Worm (Caenorhabditis elegans) whole organism, L2 larva: ENCODE data around the gene srh-122.

Experiments used
- C34F6.9 ChIP-seq: fragments of 150-350 bp; optimal IDR thresholded peaks from 2 replicates; lab custom pipeline; 2014; ENCODE audit warnings: missing biosample characterization, missing genetic modification characterization
- F13H6.1 ChIP-seq: sonication (generic microtip); optimal IDR thresholded peaks from 2 replicates; lab custom pipeline; 2016; ENCODE audit warnings: missing genetic modification characterization, missing compliant biosample characterization
- R02D3.7 ChIP-seq: fragments of 150-350 bp; optimal IDR thresholded peaks from 2 replicates; lab custom pipeline; 2014; ENCODE audit warnings: missing biosample characterization, missing genetic modification characterization
- ZK546.5 ChIP-seq: sonication (generic microtip); optimal IDR thresholded peaks from 2 replicates; lab custom pipeline; 2017; ENCODE audit warnings: missing biosample characterization, missing genetic modification characterization
- ama-1 ChIP-seq: fragments of 150-350 bp; optimal IDR thresholded peaks from 2 replicates; lab custom pipeline; 2018; ENCODE audit warnings: inconsistent platforms
- ceh-16 ChIP-seq: fragments of 150-350 bp; optimal IDR thresholded peaks from 2 replicates; lab custom pipeline; 2014; ENCODE audit warnings: missing biosample characterization, missing genetic modification characterization
- ceh-82 ChIP-seq: fragments of 150-350 bp; optimal IDR thresholded peaks from 2 replicates; lab custom pipeline; 2014; ENCODE audit warnings: missing biosample characterization, missing genetic modification characterization
- crh-2 ChIP-seq: sonication (generic microtip); optimal IDR thresholded peaks from 2 replicates; lab custom pipeline; 2017; ENCODE audit warnings: missing biosample characterization, missing genetic modification characterization
- dmd-4 ChIP-seq: sonication (generic microtip); optimal IDR thresholded peaks from 2 replicates; lab custom pipeline; 2017; ENCODE audit warnings: missing biosample characterization, missing genetic modification characterization
- elt-1 ChIP-seq: fragments of 150-350 bp; optimal IDR thresholded peaks from 2 replicates; lab custom pipeline; 2014; ENCODE audit warnings: missing biosample characterization, missing genetic modification characterization
- elt-3 ChIP-seq: sonication (generic microtip); optimal IDR thresholded peaks from 2 replicates; lab custom pipeline; 2017; ENCODE audit warnings: missing biosample characterization, missing genetic modification characterization
- gmeb-1 ChIP-seq: fragments of 150-350 bp; optimal IDR thresholded peaks from 2 replicates; lab custom pipeline; 2014; ENCODE audit warnings: missing biosample characterization, missing genetic modification characterization
- lin-11 ChIP-seq: fragments of 150-350 bp; sonication (generic microtip); optimal IDR thresholded peaks from 2 replicates; lab custom pipeline; 2014; ENCODE audit warnings: missing biosample characterization, missing genetic modification characterization, inconsistent platforms, mixed read lengths
- lin-39 ChIP-seq: fragments of 150-350 bp; optimal IDR thresholded peaks from 2 replicates; lab custom pipeline; 2014; ENCODE audit warnings: missing biosample characterization, missing genetic modification reagents, missing genetic modification characterization
- lsy-2 ChIP-seq, 2 experiments: fragments of 150-350 bp in 1 of 2; sonication (generic microtip) in 1 of 2; optimal IDR thresholded peaks; 2 replicates each; lab custom pipeline; 2014 to 2017; ENCODE audit warnings: missing biosample characterization in 2 of 2, missing genetic modification characterization in 2 of 2
- mab-5 ChIP-seq: fragments of 150-350 bp; optimal IDR thresholded peaks from 2 replicates; lab custom pipeline; 2014; ENCODE audit warnings: missing biosample characterization, missing genetic modification characterization
- mdl-1 ChIP-seq, 2 experiments: fragments of 150-350 bp in 1 of 2; sonication (generic microtip) in 1 of 2; optimal IDR thresholded peaks; 2 replicates each; lab custom pipeline; 2017; ENCODE audit warnings: missing biosample characterization in 2 of 2, missing genetic modification characterization in 2 of 2
- nhr-10 ChIP-seq: sonication (generic microtip); optimal IDR thresholded peaks from 2 replicates; lab custom pipeline; 2017; ENCODE audit warnings: missing biosample characterization, missing genetic modification characterization
- nhr-11 ChIP-seq: fragments of 150-350 bp; optimal IDR thresholded peaks from 2 replicates; lab custom pipeline; 2014; ENCODE audit warnings: missing biosample characterization, missing genetic modification characterization
- nhr-129 ChIP-seq: fragments of 150-350 bp; optimal IDR thresholded peaks from 2 replicates; lab custom pipeline; 2014; ENCODE audit warnings: missing biosample characterization, missing genetic modification characterization
- nhr-21 ChIP-seq: fragments of 150-350 bp; optimal IDR thresholded peaks from 2 replicates; lab custom pipeline; 2014; ENCODE audit warnings: missing biosample characterization, missing genetic modification characterization
- nhr-23 ChIP-seq: fragments of 150-350 bp; optimal IDR thresholded peaks from 2 replicates; lab custom pipeline; 2014; ENCODE audit warnings: missing biosample characterization, missing genetic modification reagents, missing genetic modification characterization
- nhr-25 ChIP-seq: fragments of 150-350 bp; sonication (generic microtip); optimal IDR thresholded peaks from 3 replicates; lab custom pipeline; 2014; ENCODE audit warnings: missing biosample characterization, missing genetic modification characterization
- nhr-6 ChIP-seq: fragments of 150-350 bp; optimal IDR thresholded peaks from 2 replicates; lab custom pipeline; 2014; ENCODE audit warnings: missing biosample characterization, missing genetic modification characterization
- nhr-77 ChIP-seq: fragments of 150-350 bp; optimal IDR thresholded peaks from 2 replicates; lab custom pipeline; 2014; ENCODE audit warnings: missing biosample characterization, missing genetic modification characterization
- peb-1 ChIP-seq: fragments of 150-350 bp; optimal IDR thresholded peaks from 2 replicates; lab custom pipeline; 2014; ENCODE audit warnings: missing biosample characterization, missing genetic modification characterization
- sem-4 ChIP-seq: fragments of 150-350 bp; optimal IDR thresholded peaks from 2 replicates; lab custom pipeline; 2014; ENCODE audit warnings: missing biosample characterization, missing genetic modification reagents, missing genetic modification characterization
- skn-1 ChIP-seq: sonication (generic microtip); optimal IDR thresholded peaks from 2 replicates; lab custom pipeline; 2017; ENCODE audit warnings: missing biosample characterization, missing genetic modification characterization
- sma-3 ChIP-seq: sonication (generic microtip); optimal IDR thresholded peaks from 2 replicates; lab custom pipeline; 2016; ENCODE audit warnings: missing genetic modification reagents, missing genetic modification characterization, missing compliant biosample characterization
- sma-9 ChIP-seq, 2 experiments: fragments of 150-350 bp in 1 of 2; sonication (generic microtip) in 1 of 2; optimal IDR thresholded peaks; 2 replicates each; lab custom pipeline; 2014 to 2016; ENCODE audit warnings: missing genetic modification characterization in 2 of 2, mild to moderate bottlenecking in 1 of 2, missing biosample characterization in 1 of 2, missing compliant biosample characterization in 1 of 2, missing genetic modification reagents in 1 of 2, moderate library complexity in 1 of 2
- snpc-4 ChIP-seq: fragments of 150-350 bp; optimal IDR thresholded peaks from 2 replicates; lab custom pipeline; 2014; ENCODE audit warnings: missing biosample characterization, missing genetic modification characterization
- unc-39 ChIP-seq: fragments of 150-350 bp; optimal IDR thresholded peaks from 2 replicates; lab custom pipeline; 2014; ENCODE audit warnings: missing biosample characterization, missing genetic modification characterization
- unc-55 ChIP-seq: fragments of 150-350 bp; sonication (generic microtip); optimal IDR thresholded peaks from 3 replicates; lab custom pipeline; 2014; ENCODE audit warnings: missing biosample characterization, missing genetic modification reagents, missing genetic modification characterization
- unc-62 ChIP-seq: fragments of 150-350 bp; optimal IDR thresholded peaks from 2 replicates; lab custom pipeline; 2014; ENCODE audit warnings: missing biosample characterization, missing genetic modification reagents, missing genetic modification characterization
- zag-1 ChIP-seq: fragments of 150-350 bp; optimal IDR thresholded peaks from 2 replicates; lab custom pipeline; 2014; ENCODE audit warnings: missing biosample characterization, missing genetic modification characterization
- ztf-11 ChIP-seq: sonication (generic microtip); optimal IDR thresholded peaks from 2 replicates; lab custom pipeline; 2017; ENCODE audit warnings: missing biosample characterization, missing genetic modification characterization

The srh-122 gene

DNA sequence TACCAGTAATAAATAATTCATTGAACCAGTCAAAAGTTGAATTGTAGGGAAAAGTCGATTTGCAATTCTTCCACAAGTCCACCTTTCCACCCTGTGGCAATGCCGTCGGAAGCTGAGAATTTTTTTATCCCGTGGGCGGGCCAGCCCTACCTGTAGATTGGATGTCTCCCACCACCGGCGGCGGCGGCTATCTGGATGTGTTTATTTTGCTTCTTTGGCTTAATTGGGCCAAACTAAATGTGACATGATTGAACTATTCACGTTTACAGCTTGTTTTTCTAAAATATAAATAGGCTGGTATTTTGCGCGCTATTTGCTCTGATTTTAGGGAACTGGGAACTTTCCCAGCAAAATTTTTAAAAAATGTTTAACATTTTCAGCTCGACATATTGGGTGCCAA is 33.3 kb downstream of the srh-122 start, which contains the start of gene wrt-8:
TSS of gene wrt-8 (minus strand) at position 101 of the 400 bp plus-strand sequence.
- no peak for TF ChIP-seq sem-4 (tag; lab: Kevin White, UChicago)
- no peak for TF ChIP-seq skn-1 (tag; lab: Kevin White, UChicago)
- no peak for TF ChIP-seq nhr-10 (tag; lab: Kevin White, UChicago)
- TF ChIP-seq sma-9 (GFP tag; optimal IDR thresholded peaks at IDR 0.05; lab: Kevin White, UChicago) = no peak
- TF ChIP-seq sma-9 (tag; optimal IDR thresholded peaks at IDR 0.05; lab: Kevin White, UChicago) = no peak
- no peak for TF ChIP-seq C34F6.9 (tag; lab: Kevin White, UChicago)
- TF ChIP-seq R02D3.7 (tag; lab: Kevin White, UChicago) = no peak
- TF ChIP-seq sma-3 (GFP tag; lab: Kevin White, UChicago) = no peak
- TF ChIP-seq peb-1 = no peak
- TF ChIP-seq nhr-21 (tag; lab: Kevin White, UChicago) = no peak
- no peak for TF ChIP-seq lin-39 (tag; lab: Kevin White, UChicago)
- TF ChIP-seq unc-55 (GFP tag; lab: Kevin White, UChicago) = no peak
- no peak for TF ChIP-seq elt-3
- TF ChIP-seq nhr-129 (tag; lab: Kevin White, UChicago) = no peak
- TF ChIP-seq elt-1 (tag; lab: Kevin White, UChicago) = no peak

DNA sequence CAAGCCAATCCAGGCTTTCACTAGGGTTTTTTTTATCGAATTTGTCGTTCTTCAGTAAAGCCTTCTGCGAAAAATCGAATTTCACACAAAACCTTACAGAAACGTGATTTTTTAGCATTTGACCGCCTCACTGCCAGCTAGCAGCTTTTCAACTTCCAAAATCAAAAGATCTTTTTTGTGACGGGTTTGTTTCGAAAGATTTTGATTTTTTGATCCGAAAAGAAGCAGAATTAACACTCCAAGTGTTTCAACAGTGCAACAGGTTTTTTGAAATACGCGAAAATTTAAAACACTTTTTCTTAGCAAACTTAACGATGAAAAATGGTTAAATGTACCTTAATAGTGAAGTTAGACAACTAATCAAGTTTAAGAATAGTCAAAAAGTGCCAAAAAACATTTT is 36.4 kb downstream of the srh-122 start, which contains the start of gene clec-229:
TSS of gene clec-229 (minus strand) at position 101 of the 400 bp plus-strand sequence.
- TF ChIP-seq dmd-4 (tag; lab: Kevin White, UChicago) (no peak), ceh-82 (tag; lab: Kevin White, UChicago) (no peak), sem-4 (tag; lab: Kevin White, UChicago) (no peak), nhr-129 (tag; lab: Kevin White, UChicago) (no peak), nhr-11 (tag; lab: Kevin White, UChicago) (no peak), ZK546.5 (tag; lab: Kevin White, UChicago) (no peak), mab-5 (tag; lab: Kevin White, UChicago) (no peak), C34F6.9 (tag; lab: Kevin White, UChicago) (no peak), sma-9 (GFP tag; optimal IDR thresholded peaks at IDR 0.05; lab: Kevin White, UChicago) (no peak), sma-9 (tag; optimal IDR thresholded peaks at IDR 0.05; lab: Kevin White, UChicago) (no peak), elt-3 (no peak), ceh-16 (no peak), mdl-1 (tag; optimal IDR thresholded peaks at IDR 0.05; lab: Kevin White, UChicago) (no peak), nhr-25 (no peak), F13H6.1 (tag; lab: Kevin White, UChicago) (no peak), lin-11 (tag; lab: Kevin White, UChicago) (no peak), snpc-4 (tag; lab: Kevin White, UChicago) (no peak), gmeb-1 (tag; lab: Kevin White, UChicago) (no peak), unc-39 (tag; lab: Kevin White, UChicago) (no peak), unc-55 (GFP tag; lab: Kevin White, UChicago) (no peak), lsy-2 (tag; optimal IDR thresholded peaks at IDR 0.05; lab: Kevin White, UChicago) (no peak)
- TF ChIP-seq, all 48 proteins: peak for 0

DNA sequence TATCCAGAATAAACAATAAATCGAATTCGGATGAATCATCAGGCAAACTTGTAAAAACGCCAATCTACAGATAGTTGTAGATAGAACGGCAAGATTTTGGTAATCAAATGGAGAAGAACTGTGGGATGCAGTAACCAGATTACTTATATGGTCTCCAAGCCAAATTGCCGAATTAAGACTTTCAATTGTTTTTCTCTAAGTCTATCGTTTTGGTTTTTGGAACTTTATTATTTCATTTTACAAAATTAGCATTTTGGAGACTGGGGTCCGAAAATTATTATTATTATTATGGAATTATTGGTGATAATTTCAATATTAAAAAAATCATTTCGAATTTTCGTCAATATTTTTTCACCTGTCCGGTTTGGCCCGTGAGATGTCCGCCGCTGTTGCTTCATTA is 38.4 kb downstream of the srh-122 start, which contains the start of gene clec-228:
TSS of gene clec-228 (minus strand) at position 101 of the 400 bp plus-strand sequence.
- TF ChIP-seq sma-3 (GFP tag; lab: Kevin White, UChicago) = no peak
- TF ChIP-seq nhr-23 (tag; lab: Kevin White, UChicago) = no peak
- no peak for TF ChIP-seq ceh-82 (tag; lab: Kevin White, UChicago)
- TF ChIP-seq ztf-11 (tag; lab: Kevin White, UChicago) = no peak
- TF ChIP-seq R02D3.7 (tag; lab: Kevin White, UChicago) = no peak
- TF ChIP-seq nhr-77 (tag; lab: Kevin White, UChicago) = no peak
- no peak for TF ChIP-seq ama-1 (lab: Kevin White, UChicago)
- no peak for TF ChIP-seq nhr-21 (tag; lab: Kevin White, UChicago)
- TF ChIP-seq zag-1 (tag; lab: Kevin White, UChicago) = no peak
- no peak for TF ChIP-seq lsy-2 (tag; optimal IDR thresholded peaks at IDR 0.05; lab: Kevin White, UChicago)
- TF ChIP-seq crh-2 = no peak
- no peak for TF ChIP-seq mab-5 (tag; lab: Kevin White, UChicago)
- no peak for TF ChIP-seq nhr-6 (tag; lab: Kevin White, UChicago)
- TF ChIP-seq C34F6.9 (tag; lab: Kevin White, UChicago) = no peak
- TF ChIP-seq gmeb-1 (tag; lab: Kevin White, UChicago) = no peak
- TF ChIP-seq snpc-4 (tag; lab: Kevin White, UChicago) = no peak
- TF ChIP-seq lin-39 (tag; lab: Kevin White, UChicago) = no peak
- TF ChIP-seq unc-62 (GFP tag; lab: Kevin White, UChicago) = no peak
- no peak for TF ChIP-seq sma-9 (GFP tag; optimal IDR thresholded peaks at IDR 0.05; lab: Kevin White, UChicago)
- no peak for TF ChIP-seq sma-9 (tag; optimal IDR thresholded peaks at IDR 0.05; lab: Kevin White, UChicago)
- TF ChIP-seq nhr-129 (tag; lab: Kevin White, UChicago) = no peak
